Worm (Caenorhabditis elegans) whole organism, young adult: Measurements from ENCODE around the gene Y38C1BA.1.

Source experiments
- C17E4.6 ChIP-seq: fragments of 200-800 bp; sonication (Bioruptor generic); IDR thresholded peaks from 2 replicates; pipeline ENCODE4 v1.3.6; 2022; ENCODE audit warnings: missing genetic modification reagents, missing genetic modification characterization, missing compliant biosample characterization
- F23B12.7 ChIP-seq: sonication (generic microtip); optimal IDR thresholded peaks from 2 replicates; lab custom pipeline; 2017; ENCODE audit warnings: missing genetic modification characterization, mild to moderate bottlenecking, missing compliant biosample characterization, antibody characterized with exemption, moderate library complexity; ENCODE audit not compliant: insufficient read depth
- F57A8.1 ChIP-seq: fragments of 200-800 bp; sonication (Bioruptor generic); optimal IDR thresholded peaks from 2 replicates; lab custom pipeline; 2018; ENCODE audit warnings: mild to moderate bottlenecking, missing genetic modification characterization, moderate library complexity, missing compliant biosample characterization
- F57C9.4 ChIP-seq: sonication (generic microtip); optimal IDR thresholded peaks from 2 replicates; lab custom pipeline; 2017; ENCODE audit warnings: mild to moderate bottlenecking, missing genetic modification characterization, missing compliant biosample characterization
- K11D2.4 ChIP-seq: fragments of 200-800 bp; sonication (Bioruptor generic); IDR thresholded peaks from 2 replicates; pipeline ENCODE4 v1.3.6; 2022; ENCODE audit warnings: missing genetic modification reagents, missing genetic modification characterization, missing compliant biosample characterization
- K12H6.12 ChIP-seq: fragments of 200-800 bp; sonication (Bioruptor generic); optimal IDR thresholded peaks from 2 replicates; lab custom pipeline; 2018; ENCODE audit warnings: mild to moderate bottlenecking, missing genetic modification characterization, missing compliant biosample characterization
- T26A5.8 ChIP-seq: sonication (generic microtip); optimal IDR thresholded peaks from 2 replicates; lab custom pipeline; 2016; ENCODE audit warnings: missing genetic modification characterization, missing compliant biosample characterization
- Y53F4B.3 ChIP-seq: fragments of 200-800 bp; sonication (Bioruptor generic); IDR thresholded peaks from 2 replicates; pipeline ENCODE4 v1.3.6; 2022; ENCODE audit warnings: missing genetic modification reagents, missing genetic modification characterization, missing compliant biosample characterization
- aptf-2 ChIP-seq: fragments of 200-800 bp; sonication (Bioruptor generic); conservative IDR thresholded peaks from 2 replicates; pipeline ENCODE4 v1.3.6; 2022; ENCODE audit warnings: missing genetic modification reagents, missing genetic modification characterization, missing compliant biosample characterization
- athp-1 ChIP-seq: sonication (generic microtip); optimal IDR thresholded peaks from 2 replicates; lab custom pipeline; 2017; ENCODE audit warnings: mild to moderate bottlenecking, missing genetic modification characterization, missing compliant biosample characterization
- cebp-1 ChIP-seq, 2 experiments: fragments of 200-800 bp in 1 of 2; sonication (Bioruptor generic) in 1 of 2; sonication (generic microtip) in 1 of 2; IDR thresholded peaks in 1 of 2; optimal IDR thresholded peaks in 1 of 2; 2 replicates each; pipeline versions ENCODE4 v1.3.6 to Lab custom; 2017 to 2022; ENCODE audit warnings: missing compliant biosample characterization in 2 of 2, missing genetic modification characterization in 2 of 2, mild to moderate bottlenecking in 1 of 2, missing genetic modification reagents in 1 of 2, moderate library complexity in 1 of 2
- ceh-91 ChIP-seq: fragments of 200-800 bp; sonication (Bioruptor generic); IDR thresholded peaks from 2 replicates; pipeline ENCODE4 v1.3.6; 2022; ENCODE audit warnings: missing genetic modification reagents, missing genetic modification characterization, missing compliant biosample characterization
- die-1 ChIP-seq: sonication (generic microtip); optimal IDR thresholded peaks from 2 replicates; lab custom pipeline; 2016; ENCODE audit warnings: missing genotype, mild to moderate bottlenecking, missing genetic modification characterization, missing compliant biosample characterization
- ekl-4 ChIP-seq: fragments of 200-800 bp; sonication (Bioruptor generic); IDR thresholded peaks from 2 replicates; pipeline ENCODE4 v1.3.6; 2022; ENCODE audit warnings: missing genetic modification reagents, missing genetic modification characterization, missing compliant biosample characterization
- gei-17 ChIP-seq: fragments of 200-800 bp; sonication (Bioruptor generic); optimal IDR thresholded peaks from 2 replicates; lab custom pipeline; 2018; ENCODE audit warnings: mild to moderate bottlenecking, missing genetic modification characterization, missing compliant biosample characterization
- hlh-12 ChIP-seq: sonication (generic microtip); optimal IDR thresholded peaks from 2 replicates; lab custom pipeline; 2016; ENCODE audit warnings: missing genetic modification characterization, missing compliant biosample characterization
- hlh-26 ChIP-seq: fragments of 200-800 bp; sonication (Bioruptor generic); conservative IDR thresholded peaks from 2 replicates; pipeline ENCODE4 v1.3.6; 2022; ENCODE audit warnings: missing genetic modification reagents, missing genetic modification characterization, missing compliant biosample characterization
- lag-1 ChIP-seq: fragments of 200-800 bp; sonication (Bioruptor generic); IDR thresholded peaks from 2 replicates; pipeline ENCODE4 v1.3.6; 2022; ENCODE audit warnings: missing genetic modification reagents, missing genetic modification characterization, missing compliant biosample characterization
- lin-54 ChIP-seq: fragments of 200-800 bp; sonication (Bioruptor generic); optimal IDR thresholded peaks from 2 replicates; lab custom pipeline; 2018; ENCODE audit warnings: mild to moderate bottlenecking, missing genetic modification characterization, missing compliant biosample characterization
- lsl-1 ChIP-seq: fragments of 200-800 bp; sonication (Bioruptor generic); optimal IDR thresholded peaks from 2 replicates; lab custom pipeline; 2018; ENCODE audit warnings: mild to moderate bottlenecking, missing genetic modification characterization, moderate library complexity, missing compliant biosample characterization
- lsy-27 ChIP-seq: sonication (generic microtip); optimal IDR thresholded peaks from 2 replicates; lab custom pipeline; 2017; ENCODE audit warnings: missing genetic modification characterization, mild to moderate bottlenecking, missing compliant biosample characterization, antibody characterized with exemption, missing genotype, borderline replicate concordance; ENCODE audit not compliant: insufficient read depth
- mxl-1 ChIP-seq: sonication (generic microtip); optimal IDR thresholded peaks from 2 replicates; lab custom pipeline; 2016; ENCODE audit warnings: missing genetic modification characterization, missing compliant biosample characterization
- nfya-1 ChIP-seq: sonication (generic microtip); optimal IDR thresholded peaks from 2 replicates; lab custom pipeline; 2017; ENCODE audit warnings: antibody characterized with exemption, missing compliant biosample characterization, missing genetic modification characterization, borderline replicate concordance; ENCODE audit not compliant: insufficient read depth
- nfya-2 ChIP-seq: fragments of 200-800 bp; sonication (Bioruptor generic); IDR thresholded peaks from 2 replicates; pipeline ENCODE4 v1.3.6; 2022; ENCODE audit warnings: missing genetic modification reagents, missing genetic modification characterization, missing compliant biosample characterization
- nfyb-1 ChIP-seq: fragments of 200-800 bp; sonication (Bioruptor generic); IDR thresholded peaks from 2 replicates; pipeline ENCODE4 v1.3.6; 2022; ENCODE audit warnings: missing genetic modification reagents, missing genetic modification characterization, missing compliant biosample characterization
- nhr-120 ChIP-seq: fragments of 200-800 bp; sonication (Bioruptor generic); IDR thresholded peaks from 2 replicates; pipeline ENCODE4 v1.3.6; 2022; ENCODE audit warnings: missing genetic modification characterization, missing compliant biosample characterization
- nhr-179 ChIP-seq: sonication (generic microtip); optimal IDR thresholded peaks from 2 replicates; lab custom pipeline; 2016; ENCODE audit warnings: mild to moderate bottlenecking, missing genetic modification characterization, missing compliant biosample characterization
- nhr-80 ChIP-seq: sonication (generic microtip); optimal IDR thresholded peaks from 2 replicates; lab custom pipeline; 2016; ENCODE audit warnings: missing genetic modification characterization, missing compliant biosample characterization
- repo-1 ChIP-seq: sonication (generic microtip); optimal IDR thresholded peaks from 2 replicates; lab custom pipeline; 2017; ENCODE audit warnings: mild to moderate bottlenecking, missing genetic modification characterization, missing compliant biosample characterization
- sdz-38 ChIP-seq: sonication (generic microtip); optimal IDR thresholded peaks from 2 replicates; lab custom pipeline; 2016; ENCODE audit warnings: missing genotype, missing genetic modification characterization, missing compliant biosample characterization
- snpc-1.3 ChIP-seq: sonication (generic microtip); optimal IDR thresholded peaks from 2 replicates; lab custom pipeline; 2017; ENCODE audit warnings: missing genetic modification characterization, mild to moderate bottlenecking, missing compliant biosample characterization, antibody characterized with exemption, moderate library complexity, missing genotype, missing genetic modification reagents; ENCODE audit not compliant: insufficient read depth
- tbp1 ChIP-seq: fragments of 200-800 bp; sonication (Bioruptor generic); optimal IDR thresholded peaks from 2 replicates; lab custom pipeline; 2018; ENCODE audit warnings: mild to moderate bottlenecking, missing genetic modification characterization, missing compliant biosample characterization
- xnd-1 ChIP-seq: sonication (generic microtip); optimal IDR thresholded peaks from 2 replicates; lab custom pipeline; 2016; ENCODE audit warnings: missing genotype, missing genetic modification reagents, missing genetic modification characterization, missing compliant biosample characterization
- zfh-2 ChIP-seq: fragments of 200-800 bp; sonication (Bioruptor generic); conservative IDR thresholded peaks from 2 replicates; pipeline ENCODE4 v1.3.6; 2022; ENCODE audit warnings: missing genetic modification reagents, missing genetic modification characterization, missing compliant biosample characterization
- ztf-25 ChIP-seq: fragments of 200-800 bp; sonication (Bioruptor generic); IDR thresholded peaks from 2 replicates; pipeline ENCODE4 v1.3.6; 2022; ENCODE audit warnings: missing genetic modification reagents, missing genetic modification characterization, missing compliant biosample characterization
- ztf-6 ChIP-seq: fragments of 200-800 bp; sonication (Bioruptor generic); IDR thresholded peaks from 2 replicates; pipeline ENCODE4 v1.3.6; 2022; ENCODE audit warnings: missing genetic modification reagents, missing genetic modification characterization, missing compliant biosample characterization

Y38C1BA.1 gene

DNA sequence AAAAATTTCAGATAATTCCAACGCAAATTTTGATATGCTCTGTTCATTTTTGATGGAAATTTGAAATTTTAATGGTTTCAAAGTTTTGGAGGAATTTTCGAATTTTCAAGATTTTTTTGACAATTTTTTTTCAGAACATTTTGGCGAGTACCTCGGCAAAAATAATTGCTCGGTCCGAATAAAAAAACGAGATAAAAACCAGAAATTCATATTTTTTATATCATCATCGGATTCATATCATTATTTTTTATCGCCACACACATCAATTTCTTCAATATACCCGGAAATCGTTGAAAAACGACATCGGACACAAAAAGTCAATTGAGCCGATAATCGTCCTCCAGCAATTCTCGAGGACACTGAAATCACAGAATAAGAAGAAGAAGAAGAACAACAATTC, 12.0 kb downstream of the Y38C1BA.1 start:
- TF ChIP-seq C17E4.6 (GFP tag; lab: Robert Waterston, UW) (no peak), ceh-91 (GFP tag; lab: Robert Waterston, UW) (no peak), die-1 (tag; lab: Kevin White, UChicago) (no peak), nhr-80 (no peak), sdz-38 (tag; lab: Kevin White, UChicago) (no peak), nfyb-1 (GFP tag; lab: Robert Waterston, UW) (no peak), F57A8.1 (GFP tag; lab: Kevin White, UChicago) (no peak), F23B12.7 (tag; lab: Kevin White, UChicago) (no peak), nfya-1 (tag; lab: Kevin White, UChicago) (no peak), lin-54 (GFP tag; lab: Kevin White, UChicago) (no peak), nhr-120 (GFP tag; lab: Robert Waterston, UW) (no peak), ztf-6 (GFP tag; lab: Robert Waterston, UW) (no peak), Y53F4B.3 (no peak)

ce11 chrIV:1790677-1791076, 13.1 kb downstream of the Y38C1BA.1 start:
- TF ChIP-seq athp-1 (tag; lab: Kevin White, UChicago) (no peak), ztf-25 (GFP tag; lab: Robert Waterston, UW) (0 out of 2 replicates have a peak, but pooled peaks have one; percentile 11), K12H6.12 (tag; lab: Kevin White, UChicago) (no peak), nhr-179 (tag; lab: Kevin White, UChicago) (no peak), F57C9.4 (tag; lab: Kevin White, UChicago) (no peak)

ce11 chrIV:1785156-1785555, 18.6 kb downstream of the Y38C1BA.1 start:
- TF ChIP-seq mxl-1 (no peak), sdz-38 (tag; lab: Kevin White, UChicago) (no peak), lsl-1 (GFP tag; lab: Kevin White, UChicago) (no peak), xnd-1 (tag; lab: Kevin White, UChicago) (no peak), lsy-27 (tag; lab: Kevin White, UChicago) (no peak), lag-1 (GFP tag; lab: Robert Waterston, UW) (no peak), T26A5.8 (tag; lab: Kevin White, UChicago) (no peak), C17E4.6 (GFP tag; lab: Robert Waterston, UW) (no peak), ekl-4 (no peak), tbp1 (GFP tag; lab: Kevin White, UChicago) (no peak), hlh-26 (GFP tag; lab: Robert Waterston, UW) (no peak), gei-17 (no peak), aptf-2 (GFP tag; lab: Robert Waterston, UW) (no peak), nfya-2 (GFP tag; lab: Robert Waterston, UW) (no peak), K11D2.4 (GFP tag; lab: Robert Waterston, UW) (no peak), repo-1 (tag; lab: Kevin White, UChicago) (no peak), cebp-1 (GFP tag; IDR thresholded peaks at IDR 0.05; lab: Robert Waterston, UW) (no peak), cebp-1 (tag; optimal IDR thresholded peaks at IDR 0.05; lab: Kevin White, UChicago) (no peak), ztf-6 (GFP tag; lab: Robert Waterston, UW) (no peak)

- TF ChIP-seq snpc-1.3 (no peak), hlh-12 (tag; lab: Kevin White, UChicago) (no peak), zfh-2 (GFP tag; lab: Robert Waterston, UW) (peak; percentile 41; the same call in 1 of the 2 replicates), hlh-26 (GFP tag; lab: Robert Waterston, UW) (no peak)
Observed at ce11 chrIV:1781559-1781958, 22.2 kb downstream of the Y38C1BA.1 start, which contains the start of gene frpr-19. TSS of gene frpr-19 (minus strand) at chrIV:1781659.
